Fruit fly (Drosophila melanogaster): ENCODE data around the gene Nrg.
A peak's percentile ranks its signal among the peaks of the same experiment; 100 is the strongest.

Gene Nrg

dm6 chrX:8541985-8542384 lies 24.8 kb downstream of the Nrg start (continued):
- TF ChIP-seq CG2129 (GFP tag; IDR thresholded peaks at IDR 0.05; ENCODE audit: partially characterized antibody) (no peak), otp (GFP tag; IDR thresholded peaks at IDR 0.05) (no peak), gro (GFP tag; optimal IDR thresholded peaks at IDR 0.05) (peak; percentile 42), D (optimal IDR thresholded peaks at IDR 0.05) (no peak), D (GFP tag; optimal IDR thresholded peaks at IDR 0.05) (no peak), CG3995 (GFP tag; optimal IDR thresholded peaks at IDR 0.05) (no peak), CG7271 (tag; optimal IDR thresholded peaks at IDR 0.05) (no peak), CG9797 (GFP tag; optimal IDR thresholded peaks at IDR 0.05) (no peak), CG10654 (GFP tag; optimal IDR thresholded peaks at IDR 0.05) (no peak), Dfd (GFP tag; optimal IDR thresholded peaks at IDR 0.05) (no peak), rib (GFP tag; IDR thresholded peaks at IDR 0.05) (no peak), Hmr (GFP tag; optimal IDR thresholded peaks at IDR 0.05) (peak; percentile 82), CG10321 (GFP tag; IDR thresholded peaks at IDR 0.05) (no peak), Gsc (GFP tag; IDR thresholded peaks at IDR 0.05) (no peak), Eip74EF (GFP tag; optimal IDR thresholded peaks at IDR 0.05) (peak in 1 of 2 experiments; percentile 1), psq (GFP tag; optimal IDR thresholded peaks at IDR 0.05) (no peak), CG2678 (tag; optimal IDR thresholded peaks at IDR 0.05) (peak; percentile 84), her (GFP tag; optimal IDR thresholded peaks at IDR 0.05) (no peak), pita (GFP tag; optimal IDR thresholded peaks at IDR 0.05) (no peak), HHEX (GFP tag; optimal IDR thresholded peaks at IDR 0.05) (peak; percentile 60), TFAM (GFP tag; optimal IDR thresholded peaks at IDR 0.05) (no peak), CG4360 (GFP tag; IDR thresholded peaks at IDR 0.05) (no peak), pb (GFP tag; optimal IDR thresholded peaks at IDR 0.05) (no peak), hbn (GFP tag; IDR thresholded peaks at IDR 0.05; ENCODE audit: partially characterized antibody) (no peak), amos (GFP tag; IDR thresholded peaks at IDR 0.05; ENCODE audit: partially characterized antibody) (no peak), lab (GFP tag; optimal IDR thresholded peaks at IDR 0.05) (peak; percentile 86), CG16863 (GFP tag; optimal IDR thresholded peaks at IDR 0.05) (no peak), cas (GFP tag; IDR thresholded peaks at IDR 0.05) (no peak), CG7372 (GFP tag; IDR thresholded peaks at IDR 0.05) (0 out of 2 replicates have a peak, but pooled peaks have one; percentile 14), CG17361 (GFP tag; IDR thresholded peaks at IDR 0.05) (0 out of 3 replicates have a peak, but pooled peaks have one; percentile 31), al (GFP tag; IDR thresholded peaks at IDR 0.05) (0 out of 2 replicates have a peak, but pooled peaks have one; percentile 14), Awh (GFP tag; IDR thresholded peaks at IDR 0.05) (no peak), Trl (optimal IDR thresholded peaks at IDR 0.05) (no peak), Trl (GFP tag; optimal IDR thresholded peaks at IDR 0.05) (no peak), HmgD (GFP tag; optimal IDR thresholded peaks at IDR 0.05) (no peak), grn (GFP tag; optimal IDR thresholded peaks at IDR 0.05) (no peak), stc (GFP tag; IDR thresholded peaks at IDR 0.05) (peak; percentile 73), jing (GFP tag; optimal IDR thresholded peaks at IDR 0.05) (no peak), CG9932 (GFP tag; IDR thresholded peaks at IDR 0.05) (no peak), fru (optimal IDR thresholded peaks at IDR 0.05) (no peak), Med (GFP tag) (peak; percentile 79), Fer2 (tag; optimal IDR thresholded peaks at IDR 0.05) (no peak), CG14710 (tag; optimal IDR thresholded peaks at IDR 0.05) (peak; percentile 8), hkb (optimal IDR thresholded peaks at IDR 0.05) (no peak), hkb (GFP tag; IDR thresholded peaks at IDR 0.05) (peak; percentile 74), CG17186 (GFP tag; optimal IDR thresholded peaks at IDR 0.05) (no peak), D19B (GFP tag; optimal IDR thresholded peaks at IDR 0.05) (peak; percentile 39), kay (GFP tag; optimal IDR thresholded peaks at IDR 0.05) (no peak), bigmax (GFP tag; optimal IDR thresholded peaks at IDR 0.05) (no peak), tgo (GFP tag; IDR thresholded peaks at IDR 0.05) (peak; percentile 31; the same call in 1 of the 3 replicates), pros (GFP tag; optimal IDR thresholded peaks at IDR 0.05) (no peak), CG5953 (GFP tag; IDR thresholded peaks at IDR 0.05) (0 out of 2 replicates have a peak, but pooled peaks have one; percentile 37), cg (GFP tag; optimal IDR thresholded peaks at IDR 0.05) (no peak)
